Fruit fly (Drosophila melanogaster): Measurements from ENCODE around the gene P5cr.
A peak's percentile ranks its signal among the peaks of the same experiment; 100 is the strongest.

Gene P5cr

dm6 chr3R:19028758-19029157, at the start of gene P5cr, which contains the start of gene GatA (continued):
- peak; percentile 74 for TF ChIP-seq grn (GFP tag; optimal IDR thresholded peaks at IDR 0.05)
- TF ChIP-seq NK7.1 (GFP tag; optimal IDR thresholded peaks at IDR 0.05) = peak; percentile 73
- TF ChIP-seq Myb (GFP tag; optimal IDR thresholded peaks at IDR 0.05) = peak; percentile 85
- TF ChIP-seq run (tag; optimal IDR thresholded peaks at IDR 0.05) = no peak
- no peak for TF ChIP-seq ato (GFP tag; IDR thresholded peaks at IDR 0.05; ENCODE audit: partially characterized antibody)
- TF ChIP-seq al (GFP tag; IDR thresholded peaks at IDR 0.05) = peak; percentile 80
- TF ChIP-seq jumu (GFP tag; optimal IDR thresholded peaks at IDR 0.05) = peak; percentile 86
- peak; percentile 42 for TF ChIP-seq phol (tag; optimal IDR thresholded peaks at IDR 0.05)
- peak; percentile 93 for TF ChIP-seq Antp (GFP tag; optimal IDR thresholded peaks at IDR 0.05)
- TF ChIP-seq CG1233 (GFP tag; optimal IDR thresholded peaks at IDR 0.05) = peak; percentile 64
- no peak for TF ChIP-seq CG30020 (tag; optimal IDR thresholded peaks at IDR 0.05)
- TF ChIP-seq btn (GFP tag; optimal IDR thresholded peaks at IDR 0.05) = no peak
- TF ChIP-seq Gsc (GFP tag; IDR thresholded peaks at IDR 0.05) = no peak
- peak; percentile 71 for TF ChIP-seq repo (GFP tag; optimal IDR thresholded peaks at IDR 0.05)
- TF ChIP-seq CG10321 (GFP tag; IDR thresholded peaks at IDR 0.05) = peak; percentile 51; the same call in 1 of the 2 replicates
- TF ChIP-seq lola (GFP tag; optimal IDR thresholded peaks at IDR 0.05) = no peak
- peak; percentile 83 for TF ChIP-seq B-H2 (GFP tag; optimal IDR thresholded peaks at IDR 0.05)
- peak; percentile 70 for TF ChIP-seq CG18011 (GFP tag; optimal IDR thresholded peaks at IDR 0.05)
- TF ChIP-seq Nf-YA (GFP tag; IDR thresholded peaks at IDR 0.05) = peak; percentile 46; the same call in 1 of the 2 replicates
- TF ChIP-seq stwl (tag; optimal IDR thresholded peaks at IDR 0.05) = no peak
- no peak for TF ChIP-seq cg (GFP tag; optimal IDR thresholded peaks at IDR 0.05)
- peak; percentile 87 for TF ChIP-seq CG15269 (tag; optimal IDR thresholded peaks at IDR 0.05)
- TF ChIP-seq Nf-YB (GFP tag; optimal IDR thresholded peaks at IDR 0.05) = peak; percentile 15
- TF ChIP-seq chif (GFP tag; optimal IDR thresholded peaks at IDR 0.05) = peak; percentile 73 to 76
- peak; percentile 74 for TF ChIP-seq CG12391 (tag; optimal IDR thresholded peaks at IDR 0.05)
- TF ChIP-seq CG2116 (GFP tag; optimal IDR thresholded peaks at IDR 0.05) = peak; percentile 17
- peak; percentile 76 for TF ChIP-seq unpg (GFP tag; optimal IDR thresholded peaks at IDR 0.05)
- TF ChIP-seq BtbVII (GFP tag; optimal IDR thresholded peaks at IDR 0.05) = peak; percentile 64
- no peak for TF ChIP-seq Dip2 (GFP tag; IDR thresholded peaks at IDR 0.05)
- TF ChIP-seq CG18476 (GFP tag; optimal IDR thresholded peaks at IDR 0.05) = peak; percentile 16
- peak; percentile 83 for TF ChIP-seq CG3847 (GFP tag; IDR thresholded peaks at IDR 0.05)
- TF ChIP-seq CG2889 (GFP tag; IDR thresholded peaks at IDR 0.05) = peak; percentile 84
- TF ChIP-seq CG1792 (GFP tag; optimal IDR thresholded peaks at IDR 0.05) = peak; percentile 80
- peak; percentile 86 for TF ChIP-seq ken (GFP tag; IDR thresholded peaks at IDR 0.05)
- peak; percentile 78 for TF ChIP-seq pnt (GFP tag; optimal IDR thresholded peaks at IDR 0.05)
- TF ChIP-seq ara (GFP tag; IDR thresholded peaks at IDR 0.05) = peak; percentile 60
- TF ChIP-seq CG3065 (GFP tag; optimal IDR thresholded peaks at IDR 0.05) = peak; percentile 33
- TF ChIP-seq C15 (GFP tag; IDR thresholded peaks at IDR 0.05) = 0 out of 3 replicates have a peak, but pooled peaks have one; percentile 11
- TF ChIP-seq CG17186 (GFP tag; optimal IDR thresholded peaks at IDR 0.05) = no peak
- no peak for TF ChIP-seq kah (GFP tag; optimal IDR thresholded peaks at IDR 0.05)
- peak; percentile 65 for TF ChIP-seq CoRest (tag; optimal IDR thresholded peaks at IDR 0.05)
- no peak for TF ChIP-seq CG15011 (GFP tag; optimal IDR thresholded peaks at IDR 0.05)
- no peak for TF ChIP-seq croc (GFP tag; conservative IDR thresholded peaks at IDR 0.05)
- peak; percentile 77 for TF ChIP-seq Bteb2 (GFP tag; optimal IDR thresholded peaks at IDR 0.05)
- 0 out of 2 replicates have a peak, but pooled peaks have one; percentile 34 for TF ChIP-seq sens-2 (GFP tag; IDR thresholded peaks at IDR 0.05)
- peak; percentile 80 for TF ChIP-seq CG7839 (tag; optimal IDR thresholded peaks at IDR 0.05)
- TF ChIP-seq pum (GFP tag; optimal IDR thresholded peaks at IDR 0.05) = peak; percentile 84
- peak; percentile 30 for TF ChIP-seq CG10543 (GFP tag; optimal IDR thresholded peaks at IDR 0.05)
- no peak for TF ChIP-seq CG8290 (GFP tag; optimal IDR thresholded peaks at IDR 0.05)
- peak in 1 of 2 experiments; percentile 98 for TF ChIP-seq CG8290 (tag; optimal IDR thresholded peaks at IDR 0.05)
- no peak for TF ChIP-seq hb (GFP tag; IDR thresholded peaks at IDR 0.05; ENCODE audit: partially characterized antibody)
